Worm (Caenorhabditis elegans) whole organism, L3 larva: ENCODE measurements around the gene C08D8.1.

Source experiments
- ZK546.5 ChIP-seq: sonication (generic microtip); optimal IDR thresholded peaks from 2 replicates; lab custom pipeline; 2017; ENCODE audit warnings: missing biosample characterization, missing genetic modification characterization
- aly-2 ChIP-seq: fragments of 150-350 bp; optimal IDR thresholded peaks from 2 replicates; lab custom pipeline; 2014; ENCODE audit warnings: missing biosample characterization, missing genetic modification characterization
- ama-1 ChIP-seq: fragments of 150-350 bp; optimal IDR thresholded peaks from 2 replicates; lab custom pipeline; 2018
- ceh-28 ChIP-seq: fragments of 150-350 bp; optimal IDR thresholded peaks from 2 replicates; lab custom pipeline; 2014; ENCODE audit warnings: missing biosample characterization, missing genetic modification reagents, missing genetic modification characterization
- ceh-82 ChIP-seq: fragments of 150-350 bp; optimal IDR thresholded peaks from 2 replicates; lab custom pipeline; 2014; ENCODE audit warnings: missing biosample characterization, missing genetic modification characterization
- ceh-9 ChIP-seq: sonication (generic microtip); optimal IDR thresholded peaks from 2 replicates; lab custom pipeline; 2018; ENCODE audit warnings: missing biosample characterization, missing genetic modification characterization
- daf-12 ChIP-seq: fragments of 150-350 bp; optimal IDR thresholded peaks from 2 replicates; lab custom pipeline; 2014; ENCODE audit warnings: missing biosample characterization, missing genetic modification reagents, missing genetic modification characterization
- egl-27 ChIP-seq: sonication (generic microtip); optimal IDR thresholded peaks from 4 replicates; lab custom pipeline; 2017; ENCODE audit warnings: missing biosample characterization, missing genetic modification reagents, missing genetic modification characterization
- egl-5 ChIP-seq: fragments of 150-350 bp; optimal IDR thresholded peaks from 2 replicates; lab custom pipeline; 2017; ENCODE audit warnings: missing biosample characterization, missing genetic modification reagents, missing genetic modification characterization, inconsistent platforms
- elt-1 ChIP-seq: fragments of 150-350 bp; optimal IDR thresholded peaks from 2 replicates; lab custom pipeline; 2014; ENCODE audit warnings: missing biosample characterization, missing genetic modification characterization
- elt-2 ChIP-seq: sonication (generic microtip); optimal IDR thresholded peaks from 2 replicates; lab custom pipeline; 2016; ENCODE audit warnings: missing genetic modification reagents, mild to moderate bottlenecking, missing genetic modification characterization, missing compliant biosample characterization
- elt-3 ChIP-seq, 3 experiments: fragments of 150-350 bp in 1 of 3; sonication (generic microtip) in 2 of 3; optimal IDR thresholded peaks; 2 replicates in 2 of 3; 4 replicates in 1 of 3; lab custom pipeline; 2014 to 2017; ENCODE audit warnings: missing biosample characterization in 3 of 3, missing genetic modification characterization in 3 of 3
- eor-1 ChIP-seq, 2 experiments: fragments of 150-350 bp; optimal IDR thresholded peaks; 2 replicates each; lab custom pipeline; 2014 to 2018; ENCODE audit warnings: missing biosample characterization in 2 of 2, missing genetic modification characterization in 2 of 2
- fkh-10 ChIP-seq: sonication (generic microtip); optimal IDR thresholded peaks from 2 replicates; lab custom pipeline; 2017; ENCODE audit warnings: missing biosample characterization, missing genetic modification reagents, missing genetic modification characterization
- fos-1 ChIP-seq: fragments of 150-350 bp; optimal IDR thresholded peaks from 2 replicates; lab custom pipeline; 2014; ENCODE audit warnings: missing biosample characterization, missing genetic modification characterization
- jun-1 ChIP-seq: fragments of 150-350 bp; optimal IDR thresholded peaks from 2 replicates; lab custom pipeline; 2014; ENCODE audit warnings: missing biosample characterization, missing genetic modification reagents, missing genetic modification characterization
- lin-39 ChIP-seq: fragments of 150-350 bp; optimal IDR thresholded peaks from 2 replicates; lab custom pipeline; 2018; ENCODE audit warnings: missing biosample characterization, missing genetic modification reagents, missing genetic modification characterization
- mdl-1 ChIP-seq: fragments of 150-350 bp; optimal IDR thresholded peaks from 2 replicates; lab custom pipeline; 2014; ENCODE audit warnings: missing biosample characterization, missing genetic modification characterization
- mml-1 ChIP-seq: fragments of 150-350 bp; sonication (generic microtip); optimal IDR thresholded peaks from 3 replicates; lab custom pipeline; 2014; ENCODE audit warnings: missing biosample characterization, missing genetic modification characterization
- nhr-11 ChIP-seq: fragments of 150-350 bp; optimal IDR thresholded peaks from 2 replicates; lab custom pipeline; 2014; ENCODE audit warnings: missing biosample characterization, missing genetic modification characterization
- nhr-12 ChIP-seq: fragments of 150-350 bp; optimal IDR thresholded peaks from 2 replicates; lab custom pipeline; 2014; ENCODE audit warnings: missing biosample characterization, missing genetic modification characterization
- nhr-237 ChIP-seq: fragments of 150-350 bp; optimal IDR thresholded peaks from 2 replicates; lab custom pipeline; 2014; ENCODE audit warnings: missing biosample characterization, missing genetic modification characterization
- nhr-25 ChIP-seq: sonication (generic microtip); optimal IDR thresholded peaks from 2 replicates; lab custom pipeline; 2017; ENCODE audit warnings: missing biosample characterization, missing genetic modification characterization
- nhr-28 ChIP-seq: fragments of 150-350 bp; optimal IDR thresholded peaks from 2 replicates; lab custom pipeline; 2014; ENCODE audit warnings: missing biosample characterization, missing genetic modification characterization
- nhr-43 ChIP-seq: sonication (generic microtip); optimal IDR thresholded peaks from 2 replicates; lab custom pipeline; 2016; ENCODE audit warnings: mild to moderate bottlenecking, missing genetic modification characterization, missing compliant biosample characterization; ENCODE audit not compliant: poor library complexity, severe bottlenecking
- nhr-67 ChIP-seq: fragments of 150-350 bp; optimal IDR thresholded peaks from 2 replicates; lab custom pipeline; 2014; ENCODE audit warnings: missing biosample characterization, missing genetic modification characterization
- nhr-76 ChIP-seq: fragments of 150-350 bp; sonication (generic microtip); optimal IDR thresholded peaks from 5 replicates; lab custom pipeline; 2014; ENCODE audit warnings: missing biosample characterization, missing genetic modification characterization
- nhr-77 ChIP-seq: fragments of 150-350 bp; optimal IDR thresholded peaks from 2 replicates; lab custom pipeline; 2014; ENCODE audit warnings: missing biosample characterization, missing genetic modification characterization
- pha-4 ChIP-seq: fragments of 150-350 bp; optimal IDR thresholded peaks from 2 replicates; lab custom pipeline; 2014; ENCODE audit warnings: missing biosample characterization, missing genetic modification reagents, missing genetic modification characterization
- pqm-1 ChIP-seq: fragments of 150-350 bp; optimal IDR thresholded peaks from 2 replicates; lab custom pipeline; 2017; ENCODE audit warnings: missing biosample characterization, missing genetic modification characterization, inconsistent platforms
- sea-2 ChIP-seq: fragments of 150-350 bp; sonication (generic microtip); optimal IDR thresholded peaks from 4 replicates; lab custom pipeline; 2014; ENCODE audit warnings: missing biosample characterization, missing genetic modification reagents, missing genetic modification characterization
- skn-1 ChIP-seq: fragments of 150-350 bp; optimal IDR thresholded peaks from 2 replicates; lab custom pipeline; 2014; ENCODE audit warnings: missing biosample characterization, missing genetic modification characterization
- snpc-4 ChIP-seq: fragments of 150-350 bp; optimal IDR thresholded peaks from 2 replicates; lab custom pipeline; 2014; ENCODE audit warnings: missing biosample characterization, missing genetic modification characterization
- unc-39 ChIP-seq: sonication (generic microtip); optimal IDR thresholded peaks from 4 replicates; lab custom pipeline; 2017; ENCODE audit warnings: missing biosample characterization, missing genetic modification characterization
- unc-62 ChIP-seq: fragments of 150-350 bp; sonication (generic microtip); optimal IDR thresholded peaks from 4 replicates; lab custom pipeline; 2014; ENCODE audit warnings: missing biosample characterization, missing genetic modification reagents, missing genetic modification characterization
- zag-1 ChIP-seq: fragments of 150-350 bp; optimal IDR thresholded peaks from 2 replicates; lab custom pipeline; 2014; ENCODE audit warnings: missing biosample characterization, missing genetic modification characterization
- ztf-11 ChIP-seq: fragments of 150-350 bp; optimal IDR thresholded peaks from 2 replicates; lab custom pipeline; 2014; ENCODE audit warnings: missing biosample characterization, missing genetic modification characterization
- ztf-4 ChIP-seq: fragments of 150-350 bp; optimal IDR thresholded peaks from 2 replicates; lab custom pipeline; 2014; ENCODE audit warnings: missing biosample characterization, missing genetic modification characterization

Gene C08D8.1

ce11 chrV:8359113-8359564, 13.6 kb downstream of the C08D8.1 start, which contains the start of gene mpdu-1 (continued):
- no peak for TF ChIP-seq elt-3 (tag; optimal IDR thresholded peaks at IDR 0.05; lab: Kevin White, UChicago)
- no peak for TF ChIP-seq nhr-76
- TF ChIP-seq lin-39, result no peak
- TF ChIP-seq nhr-11, result no peak
- TF ChIP-seq ama-1, result no peak
- TF ChIP-seq daf-12 (tag; lab: Kevin White, UChicago), result no peak
- no peak for TF ChIP-seq unc-62 (GFP tag; lab: Kevin White, UChicago)
- no peak for TF ChIP-seq ztf-11 (tag; lab: Kevin White, UChicago)
- no peak for TF ChIP-seq nhr-28 (tag; lab: Kevin White, UChicago)
- no peak for TF ChIP-seq nhr-77 (tag; lab: Kevin White, UChicago)
- no peak for TF ChIP-seq fos-1 (tag; lab: Kevin White, UChicago)
- no peak for TF ChIP-seq eor-1 (tag; optimal IDR thresholded peaks at IDR 0.05; lab: Kevin White, UChicago)
- no peak for TF ChIP-seq nhr-237 (tag; lab: Kevin White, UChicago)
- TF ChIP-seq nhr-67, result no peak
- no peak for TF ChIP-seq elt-1 (tag; lab: Kevin White, UChicago)
- no peak for TF ChIP-seq nhr-43 (tag; lab: Kevin White, UChicago)
- TF ChIP-seq mdl-1 (tag; lab: Kevin White, UChicago), result no peak
- no peak for TF ChIP-seq sea-2
- no peak for TF ChIP-seq ZK546.5 (tag; lab: Kevin White, UChicago)
- TF ChIP-seq snpc-4 (tag; lab: Kevin White, UChicago), result peak; percentile 91
- TF ChIP-seq ceh-82 (tag; lab: Kevin White, UChicago), result no peak
- TF ChIP-seq aly-2 (tag; lab: Kevin White, UChicago), result no peak
- peak; percentile 82 for TF ChIP-seq elt-2
- no peak for TF ChIP-seq zag-1 (tag; lab: Kevin White, UChicago)
- peak; percentile 51 for TF ChIP-seq jun-1 (tag; lab: Kevin White, UChicago)

DNA sequence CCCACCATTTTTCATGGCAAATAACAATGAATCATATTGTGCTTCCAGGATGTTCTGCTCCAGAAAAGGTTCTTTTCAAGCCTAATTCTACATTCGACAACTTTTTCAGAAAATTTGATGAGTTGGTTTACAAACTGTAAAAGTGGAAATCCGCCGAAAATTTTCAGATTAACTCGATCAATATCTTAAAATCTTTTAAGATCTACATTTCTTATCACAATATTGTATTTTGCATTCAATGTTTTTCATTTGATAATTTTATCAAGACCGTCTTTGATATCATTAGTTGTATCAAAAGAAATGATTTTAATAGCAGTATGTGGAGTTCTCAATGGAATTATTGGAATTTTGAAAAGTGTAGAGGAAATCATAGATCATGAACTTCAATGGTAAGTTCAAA, 14.2 kb downstream of the C08D8.1 start, which contains the start of gene F38E1.6:
Gene F38E1.6, plus strand, starts transcription at position 301 of the 400 bp plus-strand sequence.
- no peak for TF ChIP-seq elt-3 (tag; optimal IDR thresholded peaks at IDR 0.05; lab: Kevin White, UChicago)
- TF ChIP-seq ceh-28 (tag; lab: Kevin White, UChicago), result no peak
- no peak for TF ChIP-seq egl-27 (tag; lab: Kevin White, UChicago)
- no peak for TF ChIP-seq nhr-77 (tag; lab: Kevin White, UChicago)
- no peak for TF ChIP-seq ceh-9 (tag; lab: Kevin White, UChicago)
- no peak for TF ChIP-seq nhr-25
- no peak for TF ChIP-seq ama-1
- no peak for TF ChIP-seq eor-1 (tag; optimal IDR thresholded peaks at IDR 0.05; lab: Kevin White, UChicago)
- TF ChIP-seq elt-2, result no peak
- TF ChIP-seq zag-1 (tag; lab: Kevin White, UChicago), result no peak

- TF ChIP-seq sea-2 (no peak), zag-1 (tag; lab: Kevin White, UChicago) (no peak), ztf-4 (tag; lab: Kevin White, UChicago) (no peak), unc-62 (GFP tag; lab: Kevin White, UChicago) (no peak), snpc-4 (tag; lab: Kevin White, UChicago) (no peak), fos-1 (tag; lab: Kevin White, UChicago) (no peak), nhr-28 (tag; lab: Kevin White, UChicago) (no peak), ama-1 (no peak), nhr-12 (tag; lab: Kevin White, UChicago) (no peak), pha-4 (tag; lab: Kevin White, UChicago) (no peak), unc-39 (no peak), nhr-25 (no peak), mml-1 (tag; lab: Kevin White, UChicago) (no peak), egl-5 (tag; lab: Kevin White, UChicago) (no peak), pqm-1 (no peak), skn-1 (tag; lab: Kevin White, UChicago) (no peak), aly-2 (tag; lab: Kevin White, UChicago) (no peak), lin-39 (no peak)
Measured at ce11 chrV:8370705-8371104, 25.1 kb downstream of the C08D8.1 start, which contains the start of gene gpa-2. TSS of gene gpa-2 (plus strand) at chrV:8371005.

- no peak for TF ChIP-seq mdl-1 (tag; lab: Kevin White, UChicago)
- TF ChIP-seq fkh-10 (GFP tag; lab: Kevin White, UChicago), result no peak
Measured at ce11 chrV:8375419-8375818, 29.9 kb downstream of the C08D8.1 start, which contains the start of gene F38E1.10. TSS of gene F38E1.10 (minus strand) at chrV:8375519.
